Fruit fly (Drosophila melanogaster) whole organism, embryonic: ENCODE measurements around the gene CG43051.

Source experiments
- Asciz ChIP-seq: fragments of 200-800 bp; sonication (Bioruptor generic); optimal IDR thresholded peaks from 2 replicates; lab custom pipeline; 2017; ENCODE audit warnings: missing biosample characterization, mild to moderate bottlenecking, missing genetic modification characterization, missing genetic modification reagents
- CG11504 ChIP-seq: fragments of 200-800 bp; sonication (Bioruptor generic); optimal IDR thresholded peaks from 3 replicates; lab custom pipeline; 2019; ENCODE audit warnings: missing biosample characterization, mild to moderate bottlenecking, missing genetic modification characterization, moderate library complexity
- CG12769 ChIP-seq: fragments of 200-800 bp; sonication (Bioruptor generic); optimal IDR thresholded peaks from 2 replicates; lab custom pipeline; 2019; ENCODE audit warnings: missing biosample characterization, mild to moderate bottlenecking, missing genetic modification characterization, moderate library complexity
- CG15269 ChIP-seq: fragments of 200-800 bp; sonication (Bioruptor generic); optimal IDR thresholded peaks from 2 replicates; lab custom pipeline; 2018; ENCODE audit warnings: missing biosample characterization, mild to moderate bottlenecking, missing genetic modification characterization, moderate library complexity
- CG17612 ChIP-seq: fragments of 200-800 bp; sonication (Bioruptor generic); IDR thresholded peaks from 2 replicates; pipeline ENCODE4 v1.3.6; 2022; ENCODE audit warnings: missing biosample characterization, missing genetic modification characterization
- CG18262 ChIP-seq: fragments of 200-800 bp; optimal IDR thresholded peaks from 3 replicates; lab custom pipeline; 2019; ENCODE audit warnings: missing biosample characterization, mild to moderate bottlenecking, missing genetic modification characterization, moderate library complexity
- CG18599 ChIP-seq: fragments of 200-800 bp; sonication (Bioruptor generic); optimal IDR thresholded peaks from 3 replicates; lab custom pipeline; 2017; ENCODE audit warnings: missing biosample characterization, missing genetic modification characterization, mild to moderate bottlenecking, moderate library complexity, missing genetic modification reagents
- CG32772 ChIP-seq: fragments of 200-800 bp; sonication (Bioruptor generic); IDR thresholded peaks from 2 replicates; pipeline ENCODE4 v1.3.6; 2022; ENCODE audit warnings: missing biosample characterization, missing genetic modification characterization
- CG3838 ChIP-seq: fragments of 200-800 bp; sonication (Bioruptor generic); optimal IDR thresholded peaks from 3 replicates; lab custom pipeline; 2016; ENCODE audit warnings: missing biosample characterization, missing genetic modification characterization
- CG4854 ChIP-seq: fragments of 200-800 bp; sonication (Bioruptor generic); optimal IDR thresholded peaks from 2 replicates; lab custom pipeline; 2016; ENCODE audit warnings: missing biosample characterization, missing genetic modification characterization, inconsistent platforms
- CG6654 ChIP-seq: fragments of 200-800 bp; sonication (Bioruptor generic); optimal IDR thresholded peaks from 2 replicates; lab custom pipeline; 2017; ENCODE audit warnings: missing biosample characterization, mild to moderate bottlenecking, missing genetic modification characterization
- CG8388 ChIP-seq: fragments of 200-800 bp; sonication (Bioruptor generic); optimal IDR thresholded peaks from 2 replicates; lab custom pipeline; 2019; ENCODE audit warnings: missing biosample characterization, mild to moderate bottlenecking, missing genetic modification characterization, moderate library complexity
- CoRest ChIP-seq: fragments of 200-800 bp; sonication (Bioruptor generic); optimal IDR thresholded peaks from 3 replicates; lab custom pipeline; 2018; ENCODE audit warnings: missing biosample characterization, mild to moderate bottlenecking, missing genetic modification characterization, moderate library complexity
- CrebB ChIP-seq: fragments of 200-800 bp; sonication (Bioruptor generic); optimal IDR thresholded peaks from 3 replicates; lab custom pipeline; 2018; ENCODE audit warnings: missing biosample characterization, mild to moderate bottlenecking, missing genetic modification characterization
- E2f1 ChIP-seq: fragments of 200-800 bp; sonication (Bioruptor generic); IDR thresholded peaks from 2 replicates; pipeline ENCODE4 v1.3.6; 2022; ENCODE audit warnings: missing biosample characterization, missing genetic modification characterization
- HLH4C ChIP-seq: fragments of 200-800 bp; sonication (Bioruptor generic); IDR thresholded peaks from 3 replicates; pipeline ENCODE4 v1.3.6; 2022; ENCODE audit warnings: missing biosample characterization, missing genetic modification characterization; ENCODE audit not compliant: partially characterized antibody
- Hr51 ChIP-seq, 2 experiments: fragments of 200-800 bp; sonication (Bioruptor generic); optimal IDR thresholded peaks; 2 replicates in 1 of 2; 3 replicates in 1 of 2; lab custom pipeline; 2016 to 2018; ENCODE audit warnings: missing biosample characterization in 2 of 2, missing genetic modification characterization in 2 of 2, mild to moderate bottlenecking in 1 of 2, moderate library complexity in 1 of 2
- Pdp1 ChIP-seq, 2 experiments: fragments of 200-800 bp; sonication (Bioruptor generic); optimal IDR thresholded peaks; 3 replicates each; lab custom pipeline; 2016; ENCODE audit warnings: missing biosample characterization in 2 of 2, missing genetic modification characterization in 2 of 2, mild to moderate bottlenecking in 1 of 2, moderate library complexity in 1 of 2
- Ravus ChIP-seq: fragments of 200-800 bp; sonication (Bioruptor generic); IDR thresholded peaks from 2 replicates; pipeline ENCODE4 v1.3.6; 2022; ENCODE audit warnings: missing biosample characterization, missing genetic modification characterization
- Xbp1 ChIP-seq: fragments of 200-800 bp; sonication (Bioruptor generic); optimal IDR thresholded peaks from 3 replicates; lab custom pipeline; 2016; ENCODE audit warnings: missing biosample characterization, mild to moderate bottlenecking, missing genetic modification characterization
- abd-A ChIP-seq: fragments of 200-800 bp; sonication (Bioruptor generic); optimal IDR thresholded peaks from 3 replicates; lab custom pipeline; 2019; ENCODE audit warnings: missing biosample characterization, mild to moderate bottlenecking, missing genetic modification characterization, moderate library complexity
- ase ChIP-seq: fragments of 200-800 bp; sonication (Bioruptor generic); IDR thresholded peaks from 3 replicates; pipeline ENCODE4 v1.3.6; 2022; ENCODE audit warnings: missing biosample characterization, missing genetic modification characterization
- bab2 ChIP-seq: fragments of 200-800 bp; sonication (Bioruptor generic); optimal IDR thresholded peaks from 2 replicates; lab custom pipeline; 2016; ENCODE audit warnings: missing biosample characterization, missing genetic modification characterization
- caup ChIP-seq: fragments of 200-800 bp; sonication (Bioruptor generic); optimal IDR thresholded peaks from 3 replicates; lab custom pipeline; 2017; ENCODE audit warnings: missing biosample characterization, mild to moderate bottlenecking, missing genetic modification characterization, moderate library complexity; ENCODE audit not compliant: severe bottlenecking
- cg ChIP-seq: fragments of 200-800 bp; sonication (Bioruptor generic); optimal IDR thresholded peaks from 3 replicates; lab custom pipeline; 2019; ENCODE audit warnings: missing biosample characterization, mild to moderate bottlenecking, missing genetic modification characterization, moderate library complexity
- chm ChIP-seq: fragments of 200-800 bp; sonication (Bioruptor generic); IDR thresholded peaks from 2 replicates; pipeline ENCODE4 v1.3.6; 2022; ENCODE audit warnings: missing biosample characterization, missing genetic modification characterization
- crol ChIP-seq: fragments of 200-800 bp; sonication (Bioruptor generic); IDR thresholded peaks from 2 replicates; pipeline ENCODE4 v1.3.6; 2022; ENCODE audit warnings: missing biosample characterization, missing genetic modification characterization
- fd96Cb ChIP-seq: fragments of 200-800 bp; sonication (Bioruptor generic); optimal IDR thresholded peaks from 2 replicates; lab custom pipeline; 2018; ENCODE audit warnings: missing biosample characterization, mild to moderate bottlenecking, missing genetic modification characterization, moderate library complexity
- fru ChIP-seq: fragments of >200 bp; optimal IDR thresholded peaks from 2 replicates; lab custom pipeline; 2017
- h ChIP-seq: fragments of >200 bp; optimal IDR thresholded peaks from 2 replicates; lab custom pipeline; 2017
- hkb ChIP-seq, 2 experiments: fragments of 200-800 bp in 1 of 2; fragments of >200 bp in 1 of 2; sonication (Bioruptor generic) in 1 of 2; IDR thresholded peaks in 1 of 2; optimal IDR thresholded peaks in 1 of 2; 2 replicates each; pipeline versions ENCODE4 v1.3.6 to Lab custom; 2017 to 2022; ENCODE audit warnings: missing biosample characterization in 1 of 2, missing genetic modification characterization in 1 of 2
- ind ChIP-seq: fragments of 200-800 bp; sonication (Bioruptor generic); optimal IDR thresholded peaks from 3 replicates; lab custom pipeline; 2016; ENCODE audit warnings: missing biosample characterization, missing genetic modification characterization
- insv ChIP-seq, 2 experiments: fragments of 200-800 bp; sonication (Bioruptor generic); optimal IDR thresholded peaks; 3 replicates each; lab custom pipeline; 2016 to 2018; ENCODE audit warnings: missing biosample characterization in 2 of 2, missing genetic modification characterization in 2 of 2
- luna ChIP-seq: fragments of 200-800 bp; sonication (Bioruptor generic); optimal IDR thresholded peaks from 2 replicates; lab custom pipeline; 2016; ENCODE audit warnings: missing biosample characterization, missing genetic modification characterization
- mam ChIP-seq: fragments of 200-800 bp; sonication (Bioruptor generic); optimal IDR thresholded peaks from 3 replicates; lab custom pipeline; 2016; ENCODE audit warnings: missing biosample characterization, missing genetic modification characterization
- mirr ChIP-seq: fragments of 200-800 bp; sonication (Bioruptor generic); optimal IDR thresholded peaks from 3 replicates; lab custom pipeline; 2018; ENCODE audit warnings: missing biosample characterization, mild to moderate bottlenecking, missing genetic modification characterization
- nau ChIP-seq: fragments of 200-800 bp; sonication (Bioruptor generic); optimal IDR thresholded peaks from 3 replicates; lab custom pipeline; 2017; ENCODE audit warnings: missing biosample characterization, mild to moderate bottlenecking, missing genetic modification characterization, missing genetic modification reagents
- p53 ChIP-seq: fragments of 200-800 bp; sonication (Bioruptor generic); optimal IDR thresholded peaks from 2 replicates; lab custom pipeline; 2016; ENCODE audit warnings: missing biosample characterization, missing genetic modification characterization
- sens-2 ChIP-seq: fragments of 200-800 bp; sonication (Bioruptor generic); IDR thresholded peaks from 2 replicates; pipeline ENCODE4 v1.3.6; 2022; ENCODE audit warnings: missing biosample characterization, missing genetic modification characterization
- sim ChIP-seq: fragments of 200-800 bp; sonication (Bioruptor generic); IDR thresholded peaks from 2 replicates; pipeline ENCODE4 v1.3.6; 2022; ENCODE audit warnings: missing biosample characterization, missing genetic modification characterization
- sisA ChIP-seq: fragments of 200-800 bp; sonication (Bioruptor generic); IDR thresholded peaks from 2 replicates; pipeline ENCODE4 v1.3.6; 2022; ENCODE audit warnings: missing biosample characterization, missing genetic modification characterization
- sug ChIP-seq: fragments of 200-800 bp; optimal IDR thresholded peaks from 2 replicates; lab custom pipeline; 2019; ENCODE audit warnings: missing biosample characterization, mild to moderate bottlenecking, missing genetic modification characterization, moderate library complexity
- vvl ChIP-seq: fragments of 200-800 bp; sonication (Bioruptor generic); IDR thresholded peaks from 2 replicates; pipeline ENCODE4 v1.3.6; 2022; ENCODE audit warnings: missing biosample characterization, missing genetic modification characterization
- wdn ChIP-seq: fragments of 200-800 bp; sonication (Bioruptor generic); IDR thresholded peaks from 2 replicates; pipeline ENCODE4 v1.3.6; 2022; ENCODE audit warnings: missing biosample characterization, missing genetic modification characterization
- wor ChIP-seq: fragments of 200-800 bp; sonication (Bioruptor generic); IDR thresholded peaks from 2 replicates; pipeline ENCODE4 v1.3.6; 2022; ENCODE audit warnings: missing biosample characterization, missing genetic modification characterization
- yki ChIP-seq: fragments of >200 bp; optimal IDR thresholded peaks from 3 replicates; lab custom pipeline; 2018
- zen ChIP-seq: fragments of 200-800 bp; sonication (Bioruptor generic); optimal IDR thresholded peaks from 3 replicates; lab custom pipeline; 2018; ENCODE audit warnings: missing biosample characterization, mild to moderate bottlenecking, missing genetic modification characterization, moderate library complexity
- zf30C ChIP-seq: fragments of 200-800 bp; sonication (Bioruptor generic); optimal IDR thresholded peaks from 3 replicates; lab custom pipeline; 2018; ENCODE audit warnings: missing biosample characterization, mild to moderate bottlenecking, missing genetic modification characterization
- zfh1 ChIP-seq: fragments of 200-800 bp; sonication (Bioruptor generic); IDR thresholded peaks from 3 replicates; pipeline ENCODE4 v1.3.6; 2022; ENCODE audit warnings: missing biosample characterization, missing genetic modification characterization

Gene CG43051

DNA sequence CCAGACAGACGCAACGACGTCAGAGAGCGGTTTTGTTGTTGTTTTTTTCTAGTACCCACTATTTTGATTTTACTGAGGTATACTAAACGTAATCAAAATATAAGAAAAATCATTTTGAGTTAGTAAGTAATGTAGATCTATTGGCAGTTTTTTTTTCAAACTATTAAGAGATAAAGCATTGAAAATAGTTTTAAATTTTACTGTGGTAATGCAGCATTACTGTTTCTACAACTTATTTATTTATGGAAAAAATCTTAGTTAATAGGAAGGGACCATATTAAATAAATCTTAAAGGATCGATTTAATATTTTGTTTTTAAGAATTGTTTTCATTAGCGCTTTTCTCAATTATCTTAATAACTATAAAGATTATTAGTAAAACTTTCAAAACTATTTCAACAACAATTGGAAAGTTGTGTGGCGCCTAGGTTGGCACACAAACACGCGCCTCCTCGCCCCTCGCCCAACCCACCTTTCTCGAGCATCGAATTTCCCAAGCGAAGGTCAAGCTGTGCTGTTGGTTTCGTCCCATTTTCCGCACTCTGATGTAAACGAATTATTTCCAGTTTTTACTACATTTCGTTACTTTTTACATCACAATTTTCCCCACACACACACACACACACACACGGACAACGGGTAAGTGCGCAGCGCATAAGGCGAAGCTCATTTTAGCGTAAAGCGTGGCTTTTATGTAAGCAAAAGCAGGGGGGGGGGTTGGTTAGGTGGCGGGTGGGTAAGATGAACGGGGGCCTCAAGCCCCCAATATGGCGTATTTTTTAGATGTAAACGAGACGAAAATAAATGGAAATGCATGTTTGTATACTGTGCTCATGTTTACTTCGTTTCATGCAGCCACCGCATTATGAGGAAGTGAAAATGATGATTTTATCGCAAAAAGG, 22.5 kb downstream of the CG43051 start (continued):
- peak; percentile 58 for TF ChIP-seq CG18262
- no peak for TF ChIP-seq nau (GFP tag; lab: Kevin White, UChicago)
- TF ChIP-seq E2f1 (GFP tag; lab: Robert Waterston, UW): peak; percentile 35; the same call in 1 of the 2 replicates
- TF ChIP-seq CrebB: peak; percentile 16
- TF ChIP-seq luna (GFP tag; lab: Kevin White, UChicago): no peak
- no peak for TF ChIP-seq wdn (GFP tag; lab: Robert Waterston, UW)
- TF ChIP-seq Hr51 (GFP tag; optimal IDR thresholded peaks at IDR 0.05; lab: Kevin White, UChicago): peak in 1 of 2 experiments; percentile 67
- peak; percentile 17 for TF ChIP-seq CG12769
- no peak for TF ChIP-seq CG15269
- no peak for TF ChIP-seq chm
- TF ChIP-seq ase (GFP tag; lab: Robert Waterston, UW): 0 out of 3 replicates have a peak, but pooled peaks have one; percentile 19
- TF ChIP-seq CG8388: peak; percentile 44
- TF ChIP-seq zf30C (GFP tag; lab: Kevin White, UChicago): no peak
- TF ChIP-seq fru (lab: Kevin White, UChicago): no peak
- no peak for TF ChIP-seq ind (GFP tag; lab: Kevin White, UChicago)
- TF ChIP-seq h (lab: Kevin White, UChicago): no peak
- TF ChIP-seq CoRest (tag; lab: Kevin White, UChicago): peak; percentile 20
- TF ChIP-seq caup (GFP tag; lab: Kevin White, UChicago): no peak
- peak; percentile 6 for TF ChIP-seq Xbp1 (GFP tag; lab: Kevin White, UChicago)
- no peak for TF ChIP-seq CG18599 (GFP tag; lab: Kevin White, UChicago)
- TF ChIP-seq zen: no peak
- no peak for TF ChIP-seq sim
- TF ChIP-seq crol (GFP tag; lab: Robert Waterston, UW): peak; percentile 83
- no peak for TF ChIP-seq CG32772
- peak; percentile 40 for TF ChIP-seq fd96Cb (tag; lab: Kevin White, UChicago)
- TF ChIP-seq yki (lab: Kevin White, UChicago): no peak
- no peak for TF ChIP-seq p53 (GFP tag; lab: Kevin White, UChicago)
- peak; percentile 18 for TF ChIP-seq cg (GFP tag; lab: Kevin White, UChicago)
- no peak for TF ChIP-seq hkb (optimal IDR thresholded peaks at IDR 0.05; lab: Kevin White, UChicago)
- peak; percentile 50; the same call in 1 of the 2 replicates for TF ChIP-seq hkb (GFP tag; IDR thresholded peaks at IDR 0.05; lab: Robert Waterston, UW)
- no peak for TF ChIP-seq CG4854 (GFP tag; lab: Kevin White, UChicago)
- no peak for TF ChIP-seq zfh1
- peak; percentile 49 for TF ChIP-seq sug
- no peak for TF ChIP-seq sens-2 (GFP tag; lab: Robert Waterston, UW)
- TF ChIP-seq abd-A: peak; percentile 56
- TF ChIP-seq CG3838 (GFP tag; lab: Kevin White, UChicago): no peak
- TF ChIP-seq sisA (GFP tag; lab: Robert Waterston, UW): no peak
- TF ChIP-seq mirr (GFP tag; lab: Kevin White, UChicago): peak; percentile 10
- TF ChIP-seq mam (GFP tag; lab: Kevin White, UChicago): no peak
- TF ChIP-seq Pdp1 (GFP tag; optimal IDR thresholded peaks at IDR 0.05; lab: Kevin White, UChicago): peak in 1 of 2 experiments; percentile 45
- peak; percentile 49 for TF ChIP-seq Asciz (GFP tag; lab: Kevin White, UChicago)
- peak; percentile 49 for TF ChIP-seq CG11504 (tag; lab: Kevin White, UChicago)
- TF ChIP-seq HLH4C: no peak
- no peak for TF ChIP-seq wor (GFP tag; lab: Robert Waterston, UW)
- no peak for TF ChIP-seq Ravus (GFP tag; lab: Robert Waterston, UW)
- TF ChIP-seq insv (GFP tag; optimal IDR thresholded peaks at IDR 0.05; lab: Kevin White, UChicago): no peak
- TF ChIP-seq bab2 (GFP tag; lab: Kevin White, UChicago): no peak
- TF ChIP-seq CG6654 (GFP tag; lab: Kevin White, UChicago): no peak
- TF ChIP-seq CG17612 (GFP tag; lab: Robert Waterston, UW): no peak
- peak; percentile 17 for TF ChIP-seq vvl (GFP tag; lab: Robert Waterston, UW)
